Fruit fly (Drosophila melanogaster) whole organism, embryonic: ENCODE results near the gene CG10194.

Experiments used
- CG11093 ChIP-seq: fragments of 200-800 bp; sonication (Bioruptor generic); IDR thresholded peaks from 3 replicates; pipeline ENCODE4 v1.3.6; 2022; ENCODE audit warnings: missing biosample characterization, missing genetic modification characterization
- CG16815 ChIP-seq: fragments of 200-800 bp; sonication (Bioruptor generic); optimal IDR thresholded peaks from 3 replicates; lab custom pipeline; 2017; ENCODE audit warnings: missing biosample characterization, mild to moderate bottlenecking, missing genetic modification characterization
- CG17612 ChIP-seq: fragments of 200-800 bp; sonication (Bioruptor generic); IDR thresholded peaks from 2 replicates; pipeline ENCODE4 v1.3.6; 2022; ENCODE audit warnings: missing biosample characterization, missing genetic modification characterization
- CG17912 ChIP-seq: fragments of 200-800 bp; sonication (Bioruptor generic); optimal IDR thresholded peaks from 2 replicates; lab custom pipeline; 2018; ENCODE audit warnings: missing biosample characterization, mild to moderate bottlenecking, missing genetic modification characterization
- CG2129 ChIP-seq: fragments of 200-800 bp; sonication (Bioruptor generic); IDR thresholded peaks from 2 replicates; pipeline ENCODE4 v1.3.6; 2022; ENCODE audit warnings: missing biosample characterization, missing genetic modification characterization; ENCODE audit not compliant: partially characterized antibody
- CG2199 ChIP-seq: fragments of 200-800 bp; sonication (Bioruptor generic); IDR thresholded peaks from 3 replicates; pipeline ENCODE4 v1.3.6; 2022; ENCODE audit warnings: missing biosample characterization, missing genetic modification characterization
- CG32772 ChIP-seq: fragments of 200-800 bp; sonication (Bioruptor generic); IDR thresholded peaks from 2 replicates; pipeline ENCODE4 v1.3.6; 2022; ENCODE audit warnings: missing biosample characterization, missing genetic modification characterization
- CG33213 ChIP-seq: fragments of 200-800 bp; sonication (Bioruptor generic); optimal IDR thresholded peaks from 3 replicates; lab custom pipeline; 2016; ENCODE audit warnings: missing biosample characterization, missing genetic modification characterization
- CG4360 ChIP-seq: fragments of 200-800 bp; sonication (Bioruptor generic); IDR thresholded peaks from 2 replicates; pipeline ENCODE4 v1.3.6; 2022; ENCODE audit warnings: missing biosample characterization, missing genetic modification characterization
- CG5180 ChIP-seq: fragments of 200-800 bp; sonication (Bioruptor generic); optimal IDR thresholded peaks from 3 replicates; lab custom pipeline; 2017; ENCODE audit warnings: missing biosample characterization, missing genetic modification characterization, mild to moderate bottlenecking, moderate library complexity, missing genetic modification reagents
- CG5245 ChIP-seq: fragments of 200-800 bp; sonication (Bioruptor generic); optimal IDR thresholded peaks from 3 replicates; lab custom pipeline; 2016; ENCODE audit warnings: missing biosample characterization, missing genetic modification characterization
- CG6791 ChIP-seq: fragments of 200-800 bp; sonication (Bioruptor generic); IDR thresholded peaks from 3 replicates; pipeline ENCODE4 v1.3.6; 2022; ENCODE audit warnings: missing biosample characterization, missing genetic modification characterization; ENCODE audit not compliant: partially characterized antibody
- CG9797 ChIP-seq: fragments of 200-800 bp; sonication (Bioruptor generic); optimal IDR thresholded peaks from 3 replicates; lab custom pipeline; 2018; ENCODE audit warnings: missing biosample characterization, mild to moderate bottlenecking, missing genetic modification characterization
- CG9876 ChIP-seq: fragments of 200-800 bp; sonication (Bioruptor generic); optimal IDR thresholded peaks from 2 replicates; lab custom pipeline; 2016; ENCODE audit warnings: missing biosample characterization, missing genetic modification characterization
- D ChIP-seq, 2 experiments: fragments of 200-800 bp in 1 of 2; fragments of >200 bp in 1 of 2; sonication (Bioruptor generic) in 1 of 2; optimal IDR thresholded peaks; 2 replicates in 1 of 2; 3 replicates in 1 of 2; lab custom pipeline; 2017; ENCODE audit warnings: mild to moderate bottlenecking in 1 of 2, missing biosample characterization in 1 of 2, missing genetic modification characterization in 1 of 2, missing genetic modification reagents in 1 of 2
- D19A ChIP-seq: fragments of 200-800 bp; optimal IDR thresholded peaks from 3 replicates; lab custom pipeline; 2019; ENCODE audit warnings: missing biosample characterization, mild to moderate bottlenecking, missing genetic modification characterization, moderate library complexity
- Deaf1 ChIP-seq: fragments of 200-800 bp; optimal IDR thresholded peaks from 3 replicates; lab custom pipeline; 2019; ENCODE audit warnings: missing biosample characterization, mild to moderate bottlenecking, missing genetic modification characterization, moderate library complexity
- Ets65A ChIP-seq: fragments of 200-800 bp; sonication (Bioruptor generic); peaks from one replicate; lab custom pipeline; 2016; ENCODE audit warnings: missing biosample characterization, missing genetic modification characterization
- Hey ChIP-seq: fragments of 200-800 bp; sonication (Bioruptor generic); optimal IDR thresholded peaks from 3 replicates; lab custom pipeline; 2018; ENCODE audit warnings: missing biosample characterization, mild to moderate bottlenecking, missing genetic modification characterization
- MBD-R2 ChIP-seq: fragments of 200-800 bp; sonication (Bioruptor generic); IDR thresholded peaks from 2 replicates; pipeline ENCODE4 v1.3.6; 2022; ENCODE audit warnings: missing biosample characterization, missing genetic modification characterization
- Mad ChIP-seq: fragments of 200-800 bp; sonication (Bioruptor generic); optimal IDR thresholded peaks from 2 replicates; lab custom pipeline; 2016; ENCODE audit warnings: missing biosample characterization, missing genetic modification characterization
- Max ChIP-seq: fragments of 200-800 bp; sonication (Bioruptor generic); optimal IDR thresholded peaks from 2 replicates; lab custom pipeline; 2016; ENCODE audit warnings: missing biosample characterization, mild to moderate bottlenecking, missing genetic modification characterization
- Nf-YB ChIP-seq: fragments of 200-800 bp; sonication (Bioruptor generic); optimal IDR thresholded peaks from 3 replicates; lab custom pipeline; 2019; ENCODE audit warnings: missing biosample characterization, mild to moderate bottlenecking, missing genetic modification characterization, moderate library complexity
- Nf-YC ChIP-seq: fragments of 200-800 bp; optimal IDR thresholded peaks from 3 replicates; lab custom pipeline; 2019; ENCODE audit warnings: missing biosample characterization, mild to moderate bottlenecking, missing genetic modification characterization, moderate library complexity
- Trl ChIP-seq, 3 experiments: fragments of >200 bp in 2 of 3; fragments of 200-800 bp in 1 of 3; sonication (Bioruptor generic) in 1 of 3; optimal IDR thresholded peaks; 2 replicates in 1 of 3; 3 replicates in 2 of 3; lab custom pipeline; 2016 to 2017; ENCODE audit warnings: missing biosample characterization in 1 of 3, missing genetic modification characterization in 1 of 3
- abd-A ChIP-seq: fragments of 200-800 bp; sonication (Bioruptor generic); optimal IDR thresholded peaks from 3 replicates; lab custom pipeline; 2019; ENCODE audit warnings: missing biosample characterization, mild to moderate bottlenecking, missing genetic modification characterization, moderate library complexity
- az2 ChIP-seq: fragments of 200-800 bp; sonication (Bioruptor generic); optimal IDR thresholded peaks from 3 replicates; lab custom pipeline; 2016; ENCODE audit warnings: missing biosample characterization, missing genetic modification characterization
- cg ChIP-seq: fragments of 200-800 bp; sonication (Bioruptor generic); optimal IDR thresholded peaks from 3 replicates; lab custom pipeline; 2019; ENCODE audit warnings: missing biosample characterization, mild to moderate bottlenecking, missing genetic modification characterization, moderate library complexity
- chinmo ChIP-seq: fragments of 200-800 bp; sonication (Bioruptor generic); IDR thresholded peaks from 4 replicates; pipeline ENCODE4 v1.3.6; 2022; ENCODE audit warnings: missing biosample characterization, missing genetic modification characterization; ENCODE audit not compliant: partially characterized antibody
- cwo ChIP-seq: fragments of 200-800 bp; sonication (Bioruptor generic); optimal IDR thresholded peaks from 3 replicates; lab custom pipeline; 2017; ENCODE audit warnings: missing biosample characterization, missing genetic modification characterization, mild to moderate bottlenecking, moderate library complexity, missing genetic modification reagents
- ewg ChIP-seq: fragments of 200-800 bp; sonication (Bioruptor generic); optimal IDR thresholded peaks from 3 replicates; lab custom pipeline; 2017; ENCODE audit warnings: mild to moderate bottlenecking, missing biosample characterization, missing genetic modification reagents, missing genetic modification characterization
- eyg ChIP-seq: fragments of 200-800 bp; sonication (Bioruptor generic); optimal IDR thresholded peaks from 3 replicates; lab custom pipeline; 2016; ENCODE audit warnings: missing biosample characterization, missing genetic modification characterization
- fd3F ChIP-seq: fragments of 200-800 bp; sonication (Bioruptor generic); optimal IDR thresholded peaks from 2 replicates; lab custom pipeline; 2018; ENCODE audit warnings: missing biosample characterization, mild to moderate bottlenecking, missing genetic modification characterization, moderate library complexity
- nerfin-2 ChIP-seq: fragments of 200-800 bp; sonication (Bioruptor generic); IDR thresholded peaks from 2 replicates; pipeline ENCODE4 v1.3.6; 2022; ENCODE audit warnings: missing biosample characterization, missing genetic modification characterization; ENCODE audit not compliant: partially characterized antibody
- odd ChIP-seq: fragments of 200-800 bp; sonication (Bioruptor generic); optimal IDR thresholded peaks from 2 replicates; lab custom pipeline; 2017; ENCODE audit warnings: missing biosample characterization, mild to moderate bottlenecking, missing genetic modification characterization
- onecut ChIP-seq: fragments of 200-800 bp; sonication (Bioruptor generic); IDR thresholded peaks from 2 replicates; pipeline ENCODE4 v1.3.6; 2022; ENCODE audit warnings: missing biosample characterization, missing genetic modification characterization
- run ChIP-seq: fragments of 200-800 bp; sonication (Bioruptor generic); optimal IDR thresholded peaks from 3 replicates; lab custom pipeline; 2018; ENCODE audit warnings: missing biosample characterization, mild to moderate bottlenecking, missing genetic modification characterization
- sna ChIP-seq: fragments of 200-800 bp; sonication (Bioruptor generic); IDR thresholded peaks from 2 replicates; pipeline ENCODE4 v1.3.6; 2022; ENCODE audit warnings: missing biosample characterization, missing genetic modification characterization; ENCODE audit not compliant: partially characterized antibody
- toy ChIP-seq: fragments of 200-800 bp; sonication (Bioruptor generic); IDR thresholded peaks from 2 replicates; pipeline ENCODE4 v1.3.6; 2022; ENCODE audit warnings: missing biosample characterization, missing genetic modification characterization

The CG10194 gene

DNA sequence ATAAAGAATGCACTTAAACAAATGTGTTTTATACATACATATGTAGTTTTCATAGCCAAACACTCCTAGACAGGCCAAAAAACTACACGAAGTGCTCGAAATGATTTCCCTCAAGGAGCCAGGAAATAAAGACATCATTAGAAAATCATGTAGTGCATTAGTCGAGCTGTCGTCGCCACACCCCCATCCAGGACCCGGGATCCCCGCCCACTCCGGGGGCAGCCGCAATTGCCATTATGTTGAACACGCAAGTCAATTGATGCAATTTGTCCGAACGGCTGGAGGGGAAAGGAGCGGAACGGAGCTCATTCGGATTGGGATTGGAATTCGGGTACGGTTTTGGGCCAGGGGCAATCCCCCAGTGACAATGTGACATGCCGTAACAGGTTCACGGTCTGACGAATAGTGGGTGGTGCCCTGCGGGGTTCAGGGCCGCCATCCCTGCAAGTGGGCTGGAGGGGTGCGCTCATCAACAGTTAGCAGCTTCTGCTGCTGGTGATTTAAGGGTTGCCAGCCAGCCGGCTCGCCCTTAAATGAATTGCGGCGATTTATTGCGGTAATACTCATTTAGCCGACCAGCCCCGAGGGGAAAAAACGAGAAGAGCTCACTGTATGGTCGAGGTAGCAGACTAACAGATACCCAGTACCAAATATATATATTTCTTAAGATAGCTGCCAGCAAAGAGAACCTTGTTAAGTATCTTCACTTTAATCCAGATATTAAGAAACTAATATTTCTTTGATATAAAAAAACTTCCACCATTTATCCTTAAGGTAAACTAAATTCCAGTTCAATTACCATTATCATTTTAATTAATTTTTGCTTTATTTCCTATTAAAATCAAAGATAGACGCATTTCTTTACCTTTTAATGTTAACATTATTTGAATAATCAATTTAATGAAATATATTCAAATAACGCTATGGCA, 9.2 kb downstream of the CG10194 start (continued):
- TF ChIP-seq chinmo (GFP tag; lab: Robert Waterston, UW) (0 out of 4 replicates have a peak, but pooled peaks have one; percentile 15), odd (GFP tag; lab: Kevin White, UChicago) (no peak), Deaf1 (no peak), D19A (tag; lab: Kevin White, UChicago) (peak; percentile 4), sna (GFP tag; lab: Robert Waterston, UW) (0 out of 2 replicates have a peak, but pooled peaks have one; percentile 27), CG6791 (peak; percentile 67), Hey (tag; lab: Kevin White, UChicago) (peak; percentile 17), run (tag; lab: Kevin White, UChicago) (peak; percentile 30), nerfin-2 (GFP tag; lab: Robert Waterston, UW) (peak; percentile 43; the same call in 1 of the 2 replicates)

DNA sequence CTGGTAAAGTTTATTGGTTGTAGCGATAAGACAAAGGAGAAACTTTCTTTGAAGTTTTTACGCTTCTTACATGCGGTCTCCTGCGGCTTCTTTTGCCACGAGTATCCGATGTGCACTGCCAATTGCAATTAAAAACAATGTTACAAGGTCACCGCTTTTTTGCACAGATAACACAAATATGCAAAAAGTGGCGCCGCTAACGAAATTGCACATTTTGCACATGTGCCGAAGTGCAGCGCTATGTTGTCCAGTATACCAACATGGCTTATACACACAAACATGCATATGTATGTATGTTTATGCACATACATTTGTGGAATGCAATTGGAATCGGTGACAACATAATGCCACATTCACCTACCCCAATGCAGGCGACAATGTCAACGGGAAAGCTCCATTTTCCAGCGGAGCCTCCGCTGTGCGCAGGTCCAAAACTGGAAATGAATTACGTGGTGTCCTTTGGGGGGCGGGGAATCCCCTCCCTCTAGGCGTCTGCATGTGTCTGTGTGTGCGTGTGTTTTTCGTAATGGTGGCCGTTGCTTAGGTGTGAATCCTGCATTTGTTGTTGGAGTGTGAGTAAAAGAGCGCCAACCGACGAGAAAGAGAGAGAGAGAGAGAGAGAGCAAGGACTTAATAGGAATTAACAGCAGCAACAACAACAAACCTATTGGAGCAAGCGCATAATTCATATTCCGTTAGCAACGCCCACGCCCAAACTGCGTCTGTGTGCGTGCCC, 10.5 kb downstream of the CG10194 start:
- TF ChIP-seq Nf-YB (peak; percentile 81), CG33213 (GFP tag; lab: Kevin White, UChicago) (no peak), D (optimal IDR thresholded peaks at IDR 0.05; lab: Kevin White, UChicago) (peak; percentile 51), D (GFP tag; optimal IDR thresholded peaks at IDR 0.05; lab: Kevin White, UChicago) (no peak), CG2199 (no peak), CG5180 (no peak), Ets65A (no peak), cg (GFP tag; lab: Kevin White, UChicago) (peak; percentile 66), CG16815 (GFP tag; lab: Kevin White, UChicago) (no peak), Deaf1 (peak; percentile 57), CG17912 (GFP tag; lab: Kevin White, UChicago) (no peak), CG17612 (GFP tag; lab: Robert Waterston, UW) (no peak), cwo (GFP tag; lab: Kevin White, UChicago) (no peak), fd3F (GFP tag; lab: Kevin White, UChicago) (no peak), CG11093 (GFP tag; lab: Robert Waterston, UW) (no peak), CG9876 (GFP tag; lab: Kevin White, UChicago) (no peak), CG9797 (GFP tag; lab: Kevin White, UChicago) (no peak), toy (GFP tag; lab: Robert Waterston, UW) (no peak), MBD-R2 (GFP tag; lab: Robert Waterston, UW) (no peak), az2 (GFP tag; lab: Kevin White, UChicago) (no peak), chinmo (GFP tag; lab: Robert Waterston, UW) (0 out of 4 replicates have a peak, but pooled peaks have one; percentile 23), abd-A (tag; lab: Kevin White, UChicago) (peak; percentile 83), eyg (GFP tag; lab: Kevin White, UChicago) (no peak), Mad (GFP tag; lab: Kevin White, UChicago) (no peak), onecut (GFP tag; lab: Robert Waterston, UW) (no peak), ewg (GFP tag; lab: Kevin White, UChicago) (peak; percentile 79), CG5245 (GFP tag; lab: Kevin White, UChicago) (no peak), Max (no peak), Nf-YC (tag; lab: Kevin White, UChicago) (peak; percentile 91), CG2129 (GFP tag; lab: Robert Waterston, UW) (no peak), CG4360 (GFP tag; lab: Robert Waterston, UW) (peak; percentile 65), Trl (optimal IDR thresholded peaks at IDR 0.05; lab: Kevin White, UChicago) (peak; percentile 14 to 51), Trl (GFP tag; optimal IDR thresholded peaks at IDR 0.05; lab: Kevin White, UChicago) (no peak), CG32772 (GFP tag; lab: Robert Waterston, UW) (no peak)
